Fruit fly (Drosophila melanogaster) whole organism, prepupa: ENCODE measurements around the gene Sik2.

Experiments used
- Sox15 ChIP-seq: fragments of 200-800 bp; sonication (Bioruptor generic); optimal IDR thresholded peaks from 3 replicates; lab custom pipeline; 2016; ENCODE audit warnings: missing biosample characterization, missing genetic modification characterization
- ss ChIP-seq, 2 experiments: fragments of 200-800 bp; sonication (Bioruptor generic); optimal IDR thresholded peaks; 2 replicates in 1 of 2; 3 replicates in 1 of 2; lab custom pipeline; 2017 to 2018; ENCODE audit warnings: mild to moderate bottlenecking in 2 of 2, missing biosample characterization in 2 of 2, missing genetic modification characterization in 2 of 2, moderate library complexity in 1 of 2

- peak in 1 of 2 experiments; percentile 28 for TF ChIP-seq ss (GFP tag; optimal IDR thresholded peaks at IDR 0.05; lab: Kevin White, UChicago)
- no peak for TF ChIP-seq Sox15 (GFP tag; lab: Kevin White, UChicago)
Observed at dm6 chrX:2012121-2012452, 49.6 kb downstream of the Sik2 start.
